Fruit fly (Drosophila melanogaster) S2 (cell line): ENCODE measurements around the gene Grip71.
A peak's percentile ranks its signal among the peaks of the same experiment; 100 is the strongest.

ENCODE experiments used
- CG8478 ChIP-seq: fragments of >200 bp; optimal IDR thresholded peaks from 2 replicates; lab custom pipeline; 2018
- CTCF ChIP-seq, 2 experiments: fragments of >200 bp; optimal IDR thresholded peaks; 2 replicates each; lab custom pipeline; 2018

DNA sequence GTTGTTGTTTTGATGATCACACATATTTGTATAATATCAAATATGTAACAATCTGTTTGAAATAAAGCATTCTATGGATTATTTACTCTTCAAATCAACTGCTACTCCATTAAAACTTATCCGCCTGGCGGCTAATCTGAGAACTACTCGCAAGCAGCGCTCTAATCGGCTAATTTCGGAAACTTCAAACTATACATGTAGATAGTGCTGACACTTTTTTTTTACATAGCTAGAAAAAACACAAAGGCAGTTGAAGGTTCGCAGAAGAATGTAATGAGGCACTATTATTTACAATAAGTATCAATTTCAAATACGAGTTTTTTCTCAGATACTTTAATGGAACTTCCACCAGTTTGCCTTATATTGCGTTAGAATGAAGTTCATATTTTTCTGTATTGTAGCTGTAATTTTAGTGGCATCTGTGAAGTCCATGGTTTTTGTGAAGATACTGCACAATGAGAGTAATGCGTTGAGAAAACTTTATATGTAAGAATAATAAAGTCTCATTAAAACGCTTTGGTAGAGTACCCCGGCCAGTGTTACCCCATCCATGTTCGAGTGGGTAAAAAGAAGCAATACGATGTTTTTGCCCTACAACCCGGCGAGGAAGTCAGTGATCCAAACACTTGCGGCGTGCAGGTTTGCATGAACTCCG is 42.6 kb upstream of the Grip71 start:
- peak; percentile 93 to 97 for TF ChIP-seq CTCF (optimal IDR thresholded peaks at IDR 0.05; lab: Kevin White, UChicago)
- TF ChIP-seq CG8478, result no peak
